Worm (Caenorhabditis elegans): Measurements from ENCODE around the gene sng-1.

The sng-1 gene

ce11 chrX:7326967-7327651, at the start of gene sng-1:
TSS of gene sng-1 (plus strand) at chrX:7327601.
- no peak for TF ChIP-seq unc-62 (GFP tag; optimal IDR thresholded peaks at IDR 0.05)

ce11 chrX:7278095-7278494, 49.3 kb upstream of the sng-1 start:
- TF ChIP-seq unc-62 (GFP tag; optimal IDR thresholded peaks at IDR 0.05): no peak

- TF ChIP-seq unc-62 (GFP tag; optimal IDR thresholded peaks at IDR 0.05): no peak
Measured at ce11 chrX:7279671-7280389, 47.6 kb upstream of the sng-1 start, which contains the start of gene unc-10. TSS of gene unc-10 (minus strand) at chrX:7280322.

ce11 chrX:7281347-7281746, 46.1 kb upstream of the sng-1 start:
- no peak for TF ChIP-seq unc-62 (GFP tag; optimal IDR thresholded peaks at IDR 0.05)

ce11 chrX:7283136-7283535, 44.3 kb upstream of the sng-1 start:
- no peak for TF ChIP-seq unc-62 (GFP tag; optimal IDR thresholded peaks at IDR 0.05)

ce11 chrX:7284724-7285184, 42.6 kb upstream of the sng-1 start:
- no peak for TF ChIP-seq unc-62 (GFP tag; optimal IDR thresholded peaks at IDR 0.05)

- no peak for TF ChIP-seq unc-62 (GFP tag; optimal IDR thresholded peaks at IDR 0.05)
Measured at ce11 chrX:7289565-7289964, 37.8 kb upstream of the sng-1 start.

ce11 chrX:7290859-7291628, 36.4 kb upstream of the sng-1 start:
- no peak for TF ChIP-seq unc-62 (GFP tag; optimal IDR thresholded peaks at IDR 0.05)

ce11 chrX:7291810-7292209, 35.6 kb upstream of the sng-1 start, which contains the start of gene lron-7:
TSS of gene lron-7 (plus strand) at chrX:7292132.
- TF ChIP-seq unc-62 (GFP tag; optimal IDR thresholded peaks at IDR 0.05): no peak

- no peak for TF ChIP-seq unc-62 (GFP tag; optimal IDR thresholded peaks at IDR 0.05)
Measured at ce11 chrX:7296310-7296709, 31.1 kb upstream of the sng-1 start.

- no peak for TF ChIP-seq unc-62 (GFP tag; optimal IDR thresholded peaks at IDR 0.05)
Measured at ce11 chrX:7298652-7299051, 28.7 kb upstream of the sng-1 start, which contains the start of gene K03A1.4. TSS of gene K03A1.4 (minus strand) at chrX:7298752.

ce11 chrX:7303115-7303514, 24.3 kb upstream of the sng-1 start:
- no peak for TF ChIP-seq unc-62 (GFP tag; optimal IDR thresholded peaks at IDR 0.05)

ce11 chrX:7305520-7306186, 21.7 kb upstream of the sng-1 start, which contains the start of gene sur-5:
TSS of gene sur-5 (minus strand) at chrX:7305570.
- no peak for TF ChIP-seq unc-62 (GFP tag; optimal IDR thresholded peaks at IDR 0.05)

- TF ChIP-seq unc-62 (GFP tag; optimal IDR thresholded peaks at IDR 0.05): no peak
Measured at ce11 chrX:7306434-7306833, 21.0 kb upstream of the sng-1 start.

ce11 chrX:7309775-7310174, 17.6 kb upstream of the sng-1 start, which contains the start of the genes his-38 and his-40:
TSS of gene his-38 (minus strand) at chrX:7309875.
TSS of gene his-40 (plus strand) at chrX:7310110.
- no peak for TF ChIP-seq unc-62 (GFP tag; optimal IDR thresholded peaks at IDR 0.05)

All from whole organism, dauer.